Fruit fly (Drosophila melanogaster) whole organism, embryonic: ENCODE measurements around the gene CG12974.

Experiments
- Atf-2 ChIP-seq: fragments of 200-800 bp; sonication (Bioruptor generic); optimal IDR thresholded peaks from 2 replicates; lab custom pipeline; 2016; ENCODE audit warnings: missing biosample characterization, missing genetic modification characterization
- BEAF-32 ChIP-seq: fragments of 200-800 bp; sonication (Bioruptor generic); optimal IDR thresholded peaks from 3 replicates; lab custom pipeline; 2017; ENCODE audit warnings: missing biosample characterization, missing genetic modification characterization, mild to moderate bottlenecking, moderate library complexity, missing genetic modification reagents
- CG10147 ChIP-seq: fragments of 200-800 bp; sonication (Bioruptor generic); optimal IDR thresholded peaks from 2 replicates; lab custom pipeline; 2019; ENCODE audit warnings: missing biosample characterization, mild to moderate bottlenecking, missing genetic modification characterization, moderate library complexity
- CG10431 ChIP-seq: fragments of 200-800 bp; sonication (Bioruptor generic); optimal IDR thresholded peaks from 3 replicates; lab custom pipeline; 2018; ENCODE audit warnings: missing biosample characterization, mild to moderate bottlenecking, missing genetic modification characterization
- CG11456 ChIP-seq: fragments of 200-800 bp; sonication (Bioruptor generic); IDR thresholded peaks from 3 replicates; pipeline ENCODE4 v1.3.6; 2022; ENCODE audit warnings: missing biosample characterization, missing genetic modification characterization
- CG11504 ChIP-seq: fragments of 200-800 bp; sonication (Bioruptor generic); optimal IDR thresholded peaks from 3 replicates; lab custom pipeline; 2019; ENCODE audit warnings: missing biosample characterization, mild to moderate bottlenecking, missing genetic modification characterization, moderate library complexity
- CG12071 ChIP-seq: fragments of 200-800 bp; sonication (Bioruptor generic); optimal IDR thresholded peaks from 3 replicates; lab custom pipeline; 2018; ENCODE audit warnings: missing biosample characterization, mild to moderate bottlenecking, missing genetic modification characterization
- CG12769 ChIP-seq: fragments of 200-800 bp; sonication (Bioruptor generic); optimal IDR thresholded peaks from 2 replicates; lab custom pipeline; 2019; ENCODE audit warnings: missing biosample characterization, mild to moderate bottlenecking, missing genetic modification characterization, moderate library complexity
- CG14441 ChIP-seq: fragments of 200-800 bp; sonication (Bioruptor generic); IDR thresholded peaks from 2 replicates; pipeline ENCODE4 v1.3.6; 2022; ENCODE audit warnings: missing biosample characterization, missing genetic modification characterization
- CG15479 ChIP-seq: fragments of 200-800 bp; sonication (Bioruptor generic); optimal IDR thresholded peaks from 3 replicates; lab custom pipeline; 2019; ENCODE audit warnings: missing biosample characterization, mild to moderate bottlenecking, missing genetic modification characterization, moderate library complexity
- CG17385 ChIP-seq: fragments of 200-800 bp; sonication (Bioruptor generic); optimal IDR thresholded peaks from 3 replicates; lab custom pipeline; 2018; ENCODE audit warnings: missing biosample characterization, mild to moderate bottlenecking, missing genetic modification characterization
- CG17802 ChIP-seq: fragments of 200-800 bp; sonication (Bioruptor generic); optimal IDR thresholded peaks from 2 replicates; lab custom pipeline; 2018; ENCODE audit warnings: missing biosample characterization, mild to moderate bottlenecking, missing genetic modification characterization, moderate library complexity
- CG18764 ChIP-seq: fragments of 200-800 bp; sonication (Bioruptor generic); optimal IDR thresholded peaks from 3 replicates; lab custom pipeline; 2016; ENCODE audit warnings: missing biosample characterization, missing genetic modification characterization
- CG2120 ChIP-seq: fragments of 200-800 bp; sonication (Bioruptor generic); optimal IDR thresholded peaks from 3 replicates; lab custom pipeline; 2016; ENCODE audit warnings: missing biosample characterization, missing genetic modification characterization
- CG30403 ChIP-seq: fragments of 200-800 bp; sonication (Bioruptor generic); optimal IDR thresholded peaks from 3 replicates; lab custom pipeline; 2016; ENCODE audit warnings: missing biosample characterization, missing genetic modification characterization
- CG4360 ChIP-seq: fragments of 200-800 bp; sonication (Bioruptor generic); IDR thresholded peaks from 2 replicates; pipeline ENCODE4 v1.3.6; 2022; ENCODE audit warnings: missing biosample characterization, missing genetic modification characterization
- CG4404 ChIP-seq: fragments of 200-800 bp; sonication (Bioruptor generic); IDR thresholded peaks from 2 replicates; pipeline ENCODE4 v1.3.6; 2022; ENCODE audit warnings: missing biosample characterization, missing genetic modification characterization
- CG4820 ChIP-seq: fragments of 200-800 bp; sonication (Bioruptor generic); optimal IDR thresholded peaks from 3 replicates; lab custom pipeline; 2016; ENCODE audit warnings: missing biosample characterization, missing genetic modification characterization
- CG5180 ChIP-seq: fragments of 200-800 bp; sonication (Bioruptor generic); optimal IDR thresholded peaks from 3 replicates; lab custom pipeline; 2017; ENCODE audit warnings: missing biosample characterization, missing genetic modification characterization, mild to moderate bottlenecking, moderate library complexity, missing genetic modification reagents
- CG7963 ChIP-seq: fragments of 200-800 bp; sonication (Bioruptor generic); IDR thresholded peaks from 3 replicates; pipeline ENCODE4 v1.3.6; 2022; ENCODE audit warnings: missing biosample characterization, missing genetic modification characterization; ENCODE audit not compliant: partially characterized antibody
- CG9215 ChIP-seq: fragments of 200-800 bp; sonication (Bioruptor generic); IDR thresholded peaks from 2 replicates; pipeline ENCODE4 v1.3.6; 2022; ENCODE audit warnings: missing biosample characterization, missing genetic modification characterization
- CG9817 ChIP-seq: fragments of 200-800 bp; sonication (Bioruptor generic); optimal IDR thresholded peaks from 2 replicates; lab custom pipeline; 2018; ENCODE audit warnings: missing biosample characterization, mild to moderate bottlenecking, missing genetic modification characterization, moderate library complexity
- Dfd ChIP-seq, 2 experiments: fragments of >200 bp; optimal IDR thresholded peaks; 2 replicates each; lab custom pipeline; 2017; ENCODE audit warnings: missing biosample characterization in 2 of 2, missing genetic modification characterization in 2 of 2
- GATAe ChIP-seq: fragments of 200-800 bp; sonication (Bioruptor generic); conservative IDR thresholded peaks from 2 replicates; pipeline ENCODE4 v1.3.6; 2022; ENCODE audit warnings: missing biosample characterization, missing genetic modification characterization
- HmgD ChIP-seq: fragments of 200-800 bp; sonication (Bioruptor generic); optimal IDR thresholded peaks from 3 replicates; lab custom pipeline; 2016; ENCODE audit warnings: missing biosample characterization, missing genetic modification characterization
- Sin3A ChIP-seq: fragments of >200 bp; optimal IDR thresholded peaks from 2 replicates; lab custom pipeline; 2018
- Ssrp ChIP-seq: fragments of 200-800 bp; sonication (Bioruptor generic); optimal IDR thresholded peaks from 2 replicates; lab custom pipeline; 2018; ENCODE audit warnings: missing biosample characterization, mild to moderate bottlenecking, missing genetic modification characterization, moderate library complexity
- TFAM ChIP-seq: fragments of 200-800 bp; sonication (Bioruptor generic); optimal IDR thresholded peaks from 2 replicates; lab custom pipeline; 2017; ENCODE audit warnings: missing biosample characterization, missing genetic modification characterization, inconsistent platforms
- dmrt11E ChIP-seq: fragments of 200-800 bp; sonication (Bioruptor generic); optimal IDR thresholded peaks from 3 replicates; lab custom pipeline; 2018; ENCODE audit warnings: missing biosample characterization, mild to moderate bottlenecking, missing genetic modification characterization, moderate library complexity
- dysf ChIP-seq: fragments of 200-800 bp; sonication (Bioruptor generic); IDR thresholded peaks from 3 replicates; pipeline ENCODE4 v1.3.6; 2022; ENCODE audit warnings: missing biosample characterization, missing genetic modification characterization
- fd102C ChIP-seq: fragments of 200-800 bp; sonication (Bioruptor generic); optimal IDR thresholded peaks from 2 replicates; lab custom pipeline; 2018; ENCODE audit warnings: missing biosample characterization, mild to moderate bottlenecking, missing genetic modification characterization, moderate library complexity
- gcm ChIP-seq: fragments of 200-800 bp; sonication (Bioruptor generic); optimal IDR thresholded peaks from 2 replicates; lab custom pipeline; 2019; ENCODE audit warnings: missing biosample characterization, mild to moderate bottlenecking, missing genetic modification characterization, moderate library complexity
- gfzf ChIP-seq: fragments of 200-800 bp; sonication (Bioruptor generic); optimal IDR thresholded peaks from 2 replicates; lab custom pipeline; 2016; ENCODE audit warnings: missing biosample characterization, mild to moderate bottlenecking, missing genetic modification characterization, moderate library complexity
- grau ChIP-seq: fragments of 200-800 bp; optimal IDR thresholded peaks from 3 replicates; lab custom pipeline; 2019; ENCODE audit warnings: missing biosample characterization, mild to moderate bottlenecking, missing genetic modification characterization, moderate library complexity
- h ChIP-seq: fragments of >200 bp; optimal IDR thresholded peaks from 2 replicates; lab custom pipeline; 2017
- lab ChIP-seq: fragments of 200-800 bp; sonication (Bioruptor generic); optimal IDR thresholded peaks from 3 replicates; lab custom pipeline; 2017; ENCODE audit warnings: missing biosample characterization, missing genetic modification characterization, mild to moderate bottlenecking, moderate library complexity, missing genetic modification reagents
- mirr ChIP-seq: fragments of 200-800 bp; sonication (Bioruptor generic); optimal IDR thresholded peaks from 3 replicates; lab custom pipeline; 2018; ENCODE audit warnings: missing biosample characterization, mild to moderate bottlenecking, missing genetic modification characterization
- mld ChIP-seq: fragments of 200-800 bp; sonication (Bioruptor generic); IDR thresholded peaks from 3 replicates; pipeline ENCODE4 v1.3.6; 2022; ENCODE audit warnings: missing biosample characterization, missing genetic modification characterization; ENCODE audit not compliant: partially characterized antibody
- pnt ChIP-seq: fragments of 200-800 bp; sonication (Bioruptor generic); optimal IDR thresholded peaks from 3 replicates; lab custom pipeline; 2016; ENCODE audit warnings: missing biosample characterization, missing genetic modification characterization
- slbo ChIP-seq: fragments of 200-800 bp; sonication (Bioruptor generic); IDR thresholded peaks from 2 replicates; pipeline ENCODE4 v1.3.6; 2022; ENCODE audit warnings: missing biosample characterization, missing genetic modification characterization
- slp2 ChIP-seq: fragments of 200-800 bp; sonication (Bioruptor generic); optimal IDR thresholded peaks from 2 replicates; lab custom pipeline; 2016; ENCODE audit warnings: missing biosample characterization, missing genetic modification characterization
- sna ChIP-seq: fragments of 200-800 bp; sonication (Bioruptor generic); IDR thresholded peaks from 2 replicates; pipeline ENCODE4 v1.3.6; 2022; ENCODE audit warnings: missing biosample characterization, missing genetic modification characterization; ENCODE audit not compliant: partially characterized antibody
- stc ChIP-seq: fragments of 200-800 bp; sonication (Bioruptor generic); IDR thresholded peaks from 2 replicates; pipeline ENCODE4 v1.3.6; 2022; ENCODE audit warnings: missing biosample characterization, missing genetic modification characterization
- tgo ChIP-seq: fragments of 200-800 bp; sonication (Bioruptor generic); IDR thresholded peaks from 3 replicates; pipeline ENCODE4 v1.3.6; 2022; ENCODE audit warnings: missing biosample characterization, missing genetic modification characterization
- vfl ChIP-seq: fragments of 200-800 bp; sonication (Bioruptor generic); optimal IDR thresholded peaks from 2 replicates; lab custom pipeline; 2016; ENCODE audit warnings: missing biosample characterization, missing genetic modification characterization
- vnd ChIP-seq: fragments of 200-800 bp; sonication (Bioruptor generic); IDR thresholded peaks from 3 replicates; pipeline ENCODE4 v1.3.6; 2022; ENCODE audit warnings: missing biosample characterization, missing genetic modification characterization; ENCODE audit not compliant: partially characterized antibody
- vvl ChIP-seq: fragments of 200-800 bp; sonication (Bioruptor generic); IDR thresholded peaks from 2 replicates; pipeline ENCODE4 v1.3.6; 2022; ENCODE audit warnings: missing biosample characterization, missing genetic modification characterization
- yki ChIP-seq: fragments of >200 bp; optimal IDR thresholded peaks from 3 replicates; lab custom pipeline; 2018
- zfh1 ChIP-seq: fragments of 200-800 bp; sonication (Bioruptor generic); IDR thresholded peaks from 3 replicates; pipeline ENCODE4 v1.3.6; 2022; ENCODE audit warnings: missing biosample characterization, missing genetic modification characterization
- zfh2 ChIP-seq: fragments of 200-800 bp; sonication (Bioruptor generic); optimal IDR thresholded peaks from 2 replicates; lab custom pipeline; 2016; ENCODE audit warnings: missing biosample characterization, missing genetic modification characterization

The CG12974 gene

DNA sequence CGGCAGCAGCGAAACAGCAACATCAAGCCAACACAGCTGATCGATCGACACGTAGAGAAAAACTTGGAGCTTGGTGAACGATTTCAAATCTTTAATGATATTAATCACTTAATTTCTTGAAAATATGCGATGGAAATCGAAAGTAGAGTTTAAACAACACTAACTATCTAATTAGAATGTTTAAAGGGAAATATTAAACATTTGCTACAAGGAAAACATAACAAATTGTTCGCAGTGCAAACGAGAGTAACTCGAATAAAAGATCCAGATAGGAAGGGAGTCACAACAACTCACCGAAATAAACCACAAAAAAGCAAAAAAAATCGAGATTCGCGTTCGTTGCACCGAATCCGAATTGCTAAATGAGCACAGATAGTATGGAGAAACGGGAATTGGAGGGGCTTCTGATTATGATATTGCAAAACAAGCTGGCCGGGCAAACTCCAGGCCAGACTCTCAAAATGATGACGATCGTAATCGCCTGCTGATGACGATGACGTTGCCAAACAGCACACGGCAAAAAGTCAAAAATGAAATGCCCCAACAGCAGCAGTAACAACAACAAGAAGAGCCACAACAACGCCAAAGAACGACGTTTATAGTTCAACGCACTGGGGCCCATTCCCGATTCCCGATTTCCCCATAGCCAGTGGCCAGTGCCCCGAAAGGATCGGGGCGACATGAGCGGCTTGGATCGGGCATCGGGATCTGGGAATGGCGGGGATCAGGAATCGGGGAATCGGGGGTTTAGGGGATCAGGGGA lies 31.8 kb downstream of the CG12974 start (continued):
- TF ChIP-seq grau (tag; lab: Kevin White, UChicago) (peak; percentile 47), gcm (GFP tag; lab: Kevin White, UChicago) (peak; percentile 33), CG30403 (GFP tag; lab: Kevin White, UChicago) (peak; percentile 51), TFAM (GFP tag; lab: Kevin White, UChicago) (no peak), CG18764 (GFP tag; lab: Kevin White, UChicago) (no peak), zfh2 (GFP tag; lab: Kevin White, UChicago) (no peak), mirr (GFP tag; lab: Kevin White, UChicago) (no peak), gfzf (no peak), CG12071 (GFP tag; lab: Kevin White, UChicago) (no peak), CG12769 (tag; lab: Kevin White, UChicago) (no peak), CG11504 (tag; lab: Kevin White, UChicago) (peak; percentile 70), CG4404 (GFP tag; lab: Robert Waterston, UW) (no peak), vvl (GFP tag; lab: Robert Waterston, UW) (peak; percentile 47), CG15479 (no peak), CG7963 (GFP tag; lab: Robert Waterston, UW) (no peak), CG17385 (GFP tag; lab: Kevin White, UChicago) (no peak), zfh1 (GFP tag; lab: Robert Waterston, UW) (peak; percentile 57; the same call in 1 of the 3 replicates), CG10431 (no peak), yki (lab: Kevin White, UChicago) (no peak), dmrt11E (tag; lab: Kevin White, UChicago) (peak; percentile 55), Atf-2 (no peak), CG9817 (no peak), Dfd (GFP tag; optimal IDR thresholded peaks at IDR 0.05; lab: Kevin White, UChicago) (no peak), lab (peak; percentile 14), fd102C (GFP tag; lab: Kevin White, UChicago) (no peak), CG4360 (GFP tag; lab: Robert Waterston, UW) (no peak), tgo (peak; percentile 20; the same call in 1 of the 3 replicates), BEAF-32 (GFP tag; lab: Kevin White, UChicago) (no peak), pnt (GFP tag; lab: Kevin White, UChicago) (peak; percentile 42), CG10147 (GFP tag; lab: Kevin White, UChicago) (no peak), dysf (GFP tag; lab: Robert Waterston, UW) (no peak), CG5180 (no peak), vfl (GFP tag; lab: Kevin White, UChicago) (no peak), CG11456 (GFP tag; lab: Robert Waterston, UW) (no peak), CG9215 (GFP tag; lab: Robert Waterston, UW) (no peak), stc (GFP tag; lab: Robert Waterston, UW) (0 out of 2 replicates have a peak, but pooled peaks have one; percentile 38), HmgD (GFP tag; lab: Kevin White, UChicago) (no peak), CG2120 (GFP tag; lab: Kevin White, UChicago) (no peak), slbo (GFP tag; lab: Robert Waterston, UW) (no peak), CG4820 (GFP tag; lab: Kevin White, UChicago) (peak; percentile 27), Sin3A (no peak), h (lab: Kevin White, UChicago) (no peak), Ssrp (tag; lab: Kevin White, UChicago) (peak; percentile 44), vnd (GFP tag; lab: Robert Waterston, UW) (no peak), CG14441 (GFP tag; lab: Robert Waterston, UW) (no peak), GATAe (GFP tag; lab: Robert Waterston, UW) (no peak), sna (GFP tag; lab: Robert Waterston, UW) (no peak), mld (GFP tag; lab: Robert Waterston, UW) (no peak), slp2 (GFP tag; lab: Kevin White, UChicago) (no peak), CG17802 (tag; lab: Kevin White, UChicago) (no peak)
